ENCODE assay signal across 4 worm cellular contexts in the genomic region with DNA sequence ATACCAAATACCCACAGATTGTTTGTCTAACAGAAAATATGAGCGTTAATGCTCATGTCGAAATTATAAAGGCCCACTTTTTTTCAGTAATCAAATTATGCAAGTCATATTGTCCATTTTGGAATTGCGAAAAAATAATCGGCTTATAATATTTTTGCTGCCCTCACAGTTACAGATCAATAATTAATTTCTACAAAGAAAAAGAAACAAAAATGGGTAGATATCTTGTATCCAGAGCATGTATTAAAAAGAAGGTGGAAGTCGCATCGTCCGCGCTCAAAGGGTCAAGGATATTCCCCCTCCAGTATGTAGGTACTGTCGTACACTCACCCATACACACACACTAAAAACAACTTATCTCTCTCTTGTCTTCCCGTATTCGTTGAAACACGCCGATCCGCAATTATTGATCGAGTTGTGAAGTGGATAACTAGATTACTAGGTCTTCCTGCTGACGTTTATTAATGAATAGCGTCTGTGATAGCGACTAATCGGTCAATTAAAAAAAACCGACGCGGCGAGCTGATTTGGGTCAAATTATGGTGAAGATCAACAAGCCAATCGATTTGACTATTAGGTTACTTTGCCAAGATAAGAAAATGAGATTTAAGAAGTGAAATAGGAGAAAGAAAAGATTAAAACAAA.
A peak's percentile ranks its signal among the peaks of the same experiment; 100 is the strongest.
TF ChIP-seq lines count a peak whose summit lies in the region.

No protein-coding gene starts in this region.

TF ChIP-seq in whole organism, L1 larva, 84 proteins besides CTCF, POLR2A, EP300 and RAD21:
- TF ChIP-seq nhr-85 (tag; lab: Kevin White, UChicago) = peak; percentile 6
- no peak for TF ChIP-seq efl-1 (optimal IDR thresholded peaks at IDR 0.05; lab: Kevin White, UChicago)
- TF ChIP-seq efl-1 (GFP tag; optimal IDR thresholded peaks at IDR 0.05 in 1 of 2; lab: Kevin White, UChicago) = no peak
- peak in 1 of 6 experiments; percentile 4 for TF ChIP-seq elt-3 (tag; optimal IDR thresholded peaks at IDR 0.05; lab: Kevin White, UChicago)
- TF ChIP-seq blmp-1 (tag; optimal IDR thresholded peaks at IDR 0.05; lab: Kevin White, UChicago) = peak; percentile 70
- TF ChIP-seq tbx-2 (tag; optimal IDR thresholded peaks at IDR 0.05; lab: Kevin White, UChicago) = no peak

TF ChIP-seq in whole organism, L2 larva, 48 proteins besides CTCF, POLR2A, EP300 and RAD21:
- TF ChIP-seq nhr-25 (tag; optimal IDR thresholded peaks at IDR 0.05; lab: Kevin White, UChicago) (no peak), nhr-21 (tag; optimal IDR thresholded peaks at IDR 0.05; lab: Kevin White, UChicago) (peak; percentile 37), C34F6.9 (tag; optimal IDR thresholded peaks at IDR 0.05; lab: Kevin White, UChicago) (no peak), mbf-1 (tag; optimal IDR thresholded peaks at IDR 0.05; lab: Kevin White, UChicago) (no peak), nhr-23 (tag; optimal IDR thresholded peaks at IDR 0.05; lab: Kevin White, UChicago) (no peak), sma-9 (GFP tag; optimal IDR thresholded peaks at IDR 0.05; lab: Kevin White, UChicago) (peak; percentile 13), sma-9 (tag; optimal IDR thresholded peaks at IDR 0.05; lab: Kevin White, UChicago) (no peak), Y55F3AM.14 (GFP tag; optimal IDR thresholded peaks at IDR 0.05; lab: Kevin White, UChicago) (no peak), lin-39 (tag; optimal IDR thresholded peaks at IDR 0.05; lab: Kevin White, UChicago) (no peak), nhr-10 (tag; optimal IDR thresholded peaks at IDR 0.05; lab: Kevin White, UChicago) (no peak)

TF ChIP-seq in whole organism, L3 larva, 47 proteins besides CTCF, POLR2A, EP300 and RAD21:
- TF ChIP-seq nhr-43 (tag; optimal IDR thresholded peaks at IDR 0.05; lab: Kevin White, UChicago; ENCODE audit: poor library complexity, severe bottlenecking) (peak; percentile 18), ceh-28 (tag; optimal IDR thresholded peaks at IDR 0.05; lab: Kevin White, UChicago) (peak; percentile 46), nhr-23 (tag; optimal IDR thresholded peaks at IDR 0.05; lab: Kevin White, UChicago) (peak; percentile 92), pqm-1 (tag; optimal IDR thresholded peaks at IDR 0.05; lab: Kevin White, UChicago) (no peak), mdl-1 (tag; optimal IDR thresholded peaks at IDR 0.05; lab: Kevin White, UChicago) (no peak)

TF ChIP-seq in whole organism, midembryonic, 9 proteins besides CTCF, POLR2A, EP300 and RAD21:
- TF ChIP-seq T22C8.4 (GFP tag; IDR thresholded peaks at IDR 0.05; lab: Robert Waterston, UW) (0 out of 2 replicates have a peak, but pooled peaks have one; percentile 18), ztf-29 (GFP tag; IDR thresholded peaks at IDR 0.05; lab: Robert Waterston, UW) (no peak), cog-1 (tag; optimal IDR thresholded peaks at IDR 0.05; lab: Kevin White, UChicago) (no peak), med-1 (GFP tag; optimal IDR thresholded peaks at IDR 0.05; lab: Kevin White, UChicago; ENCODE audit: insufficient read depth) (no peak), tab-1 (GFP tag; IDR thresholded peaks at IDR 0.05; lab: Robert Waterston, UW) (no peak), klf-2 (GFP tag; conservative IDR thresholded peaks at IDR 0.05; lab: Robert Waterston, UW) (no peak)
